Worm (Caenorhabditis elegans) whole organism, dauer: ENCODE results near the gene Y71H2AM.3.

Experiments
- unc-62 ChIP-seq: sonication (generic microtip); optimal IDR thresholded peaks from 2 replicates; lab custom pipeline; 2017; ENCODE audit warnings: missing biosample characterization, missing genetic modification reagents, missing genetic modification characterization

Y71H2AM.3 gene

ce11 chrIII:2805084-2805483, at the start of gene Y71H2AM.3:
TSS of gene Y71H2AM.3 (plus strand) at chrIII:2805430.
- no peak for TF ChIP-seq unc-62 (GFP tag; lab: Kevin White, UChicago)

- no peak for TF ChIP-seq unc-62 (GFP tag; lab: Kevin White, UChicago)
Observed at ce11 chrIII:2756260-2756659, 49.0 kb upstream of the Y71H2AM.3 start, which contains the start of gene gldi-9. TSS of gene gldi-9 (minus strand) at chrIII:2756360.

ce11 chrIII:2757478-2757877, 47.8 kb upstream of the Y71H2AM.3 start:
- no peak for TF ChIP-seq unc-62 (GFP tag; lab: Kevin White, UChicago)

DNA sequence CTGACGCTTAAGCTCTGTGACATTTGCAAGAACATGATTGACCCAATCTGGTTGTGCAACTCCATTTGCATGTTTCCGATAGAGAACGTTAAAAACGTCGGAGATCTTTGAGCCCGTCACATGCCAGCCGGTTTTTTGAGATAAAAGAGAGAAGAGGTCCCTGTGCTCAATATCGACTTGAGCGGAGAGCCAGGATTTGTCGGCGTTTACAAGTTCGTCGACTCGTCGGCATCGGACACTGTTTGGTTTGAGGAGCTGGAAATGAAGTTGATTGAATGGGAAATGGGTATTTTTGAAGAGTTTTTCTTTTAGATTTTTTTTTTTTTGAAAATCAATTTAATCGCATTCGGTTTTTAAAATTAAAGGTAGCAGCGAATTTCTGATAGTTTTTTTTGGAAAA, 47.1 kb upstream of the Y71H2AM.3 start:
- TF ChIP-seq unc-62 (GFP tag; lab: Kevin White, UChicago) = no peak

ce11 chrIII:2759308-2759707, 45.9 kb upstream of the Y71H2AM.3 start:
- TF ChIP-seq unc-62 (GFP tag; lab: Kevin White, UChicago) = no peak

DNA sequence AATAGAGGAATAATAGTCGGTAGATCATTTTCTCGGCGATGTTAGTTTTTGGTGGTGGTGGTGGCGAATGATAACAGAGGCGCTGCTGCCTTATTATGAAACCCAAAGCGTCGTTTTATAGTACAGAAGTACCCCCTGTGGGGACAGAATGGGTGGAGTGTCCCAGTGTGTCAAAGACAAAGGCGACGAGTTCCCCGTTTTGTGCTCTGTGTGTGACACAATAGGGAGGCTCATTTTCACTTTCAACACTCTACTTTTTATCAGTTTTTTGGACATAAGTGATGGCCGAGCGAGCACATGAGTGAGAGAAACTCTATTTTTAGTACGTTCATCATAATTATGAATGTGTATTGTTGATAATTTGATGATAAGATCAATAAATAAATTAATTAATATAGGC, 44.5 kb upstream of the Y71H2AM.3 start, which contains the start of gene pho-9:
pho-9 (minus strand) TSS at position 91 of the 400 bp plus-strand sequence.
- no peak for TF ChIP-seq unc-62 (GFP tag; lab: Kevin White, UChicago)

ce11 chrIII:2768635-2769034, 36.6 kb upstream of the Y71H2AM.3 start, which contains the start of gene swsn-3:
TSS of gene swsn-3 (minus strand) at chrIII:2768679.
- TF ChIP-seq unc-62 (GFP tag; lab: Kevin White, UChicago) = no peak

DNA sequence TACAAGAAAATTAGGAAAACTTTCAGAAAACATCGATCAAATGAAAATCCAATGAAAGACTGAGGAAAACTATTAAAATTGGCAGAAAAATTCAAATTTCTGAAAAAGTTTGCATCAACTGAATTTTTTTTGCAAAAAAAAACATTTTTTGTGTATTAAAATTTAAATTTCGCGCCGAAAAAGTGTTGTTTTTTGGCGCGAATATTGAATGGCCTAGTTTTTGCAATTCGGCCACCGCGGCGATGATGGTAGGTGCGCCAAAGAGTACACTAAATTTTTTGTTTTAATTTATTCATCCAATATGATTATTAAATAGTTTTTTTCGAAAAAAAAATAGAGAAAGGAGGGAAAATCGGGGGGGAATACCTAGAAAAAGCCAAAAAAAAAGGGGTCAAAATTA, 36.2 kb upstream of the Y71H2AM.3 start:
- no peak for TF ChIP-seq unc-62 (GFP tag; lab: Kevin White, UChicago)

- no peak for TF ChIP-seq unc-62 (GFP tag; lab: Kevin White, UChicago)
Observed at ce11 chrIII:2770752-2771151, 34.5 kb upstream of the Y71H2AM.3 start.

DNA sequence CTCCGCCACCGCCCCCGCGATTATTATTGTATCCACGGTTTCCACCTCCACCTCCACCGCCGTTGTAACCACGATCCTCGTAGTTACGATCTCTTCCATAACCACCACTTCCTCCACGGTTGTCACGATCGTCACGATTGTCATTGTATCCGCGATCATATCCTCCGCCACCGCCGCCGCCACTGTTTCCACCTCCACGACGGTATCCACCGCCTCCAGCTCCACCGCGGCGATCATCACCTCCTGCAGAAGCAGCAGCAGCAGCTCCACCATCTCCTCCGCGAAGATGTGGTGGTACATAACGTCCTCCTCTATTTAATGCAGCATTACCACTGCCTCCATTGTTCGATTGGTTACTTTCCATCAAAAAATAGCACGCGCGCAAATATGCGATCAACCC, 26.6 kb upstream of the Y71H2AM.3 start, which contains the start of gene laf-1:
laf-1 (minus strand) TSS at position 399 of the 400 bp plus-strand sequence.
- TF ChIP-seq unc-62 (GFP tag; lab: Kevin White, UChicago) = no peak

DNA sequence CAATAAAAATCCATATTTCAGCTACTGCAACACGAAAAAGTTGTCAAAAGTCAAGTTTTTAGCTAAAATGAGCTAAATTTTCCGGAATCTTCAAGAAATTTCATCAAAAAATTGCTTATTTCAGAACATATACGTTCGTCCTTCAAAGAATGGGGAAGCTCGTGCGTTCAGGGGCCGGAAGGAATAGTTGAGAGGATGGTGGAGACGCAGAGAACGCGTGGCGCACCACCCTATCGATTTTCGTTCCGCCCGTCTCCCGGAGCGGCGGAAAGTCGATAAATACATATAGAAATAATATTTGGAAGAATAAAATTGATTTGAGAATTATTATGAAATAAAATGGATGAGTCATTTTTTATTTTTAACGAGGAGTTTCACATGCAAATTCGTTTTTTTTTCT, 24.9 kb upstream of the Y71H2AM.3 start:
- no peak for TF ChIP-seq unc-62 (GFP tag; lab: Kevin White, UChicago)

DNA sequence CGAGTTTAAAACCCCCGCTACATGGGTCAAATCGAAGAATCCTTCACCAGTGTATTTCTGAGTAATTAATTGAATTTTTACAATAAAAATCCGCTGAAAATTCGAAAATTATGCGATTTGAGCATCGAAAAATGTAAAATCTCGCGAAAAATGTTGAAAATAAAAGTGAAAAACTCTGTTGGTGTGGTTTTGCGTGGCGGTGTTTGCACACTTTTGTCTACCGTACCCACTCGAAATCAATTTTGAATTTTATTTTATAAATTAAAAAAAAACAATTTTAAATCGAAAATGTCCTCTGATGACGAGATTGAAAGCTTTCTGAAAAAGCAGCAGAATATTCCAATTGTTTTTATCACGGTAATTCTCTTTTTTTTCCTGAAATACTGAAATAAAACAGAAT, 24.4 kb upstream of the Y71H2AM.3 start, which contains the start of gene Y71H2AM.6:
Y71H2AM.6 (plus strand) TSS at position 264 of the 400 bp plus-strand sequence.
- TF ChIP-seq unc-62 (GFP tag; lab: Kevin White, UChicago) = no peak

DNA sequence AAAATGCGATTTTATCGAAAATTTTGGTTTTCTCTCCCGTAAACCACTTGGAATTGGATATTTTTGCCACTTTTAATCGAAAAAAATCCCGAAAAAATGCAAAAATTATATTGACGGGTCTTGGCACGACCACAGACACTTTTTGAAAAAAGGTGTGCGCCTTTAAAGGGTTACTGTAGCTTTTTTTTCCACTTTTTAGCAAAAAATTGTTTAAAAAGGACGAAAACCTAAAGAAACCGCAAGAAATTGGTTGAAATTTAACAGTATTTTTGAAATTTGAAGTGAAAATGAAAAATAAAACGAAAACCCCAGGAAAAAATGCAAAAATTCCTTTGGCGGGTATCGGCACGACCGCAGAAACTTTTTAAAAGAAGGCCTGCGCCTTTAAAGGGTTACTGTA, 23.4 kb upstream of the Y71H2AM.3 start:
- TF ChIP-seq unc-62 (GFP tag; lab: Kevin White, UChicago) = no peak

DNA sequence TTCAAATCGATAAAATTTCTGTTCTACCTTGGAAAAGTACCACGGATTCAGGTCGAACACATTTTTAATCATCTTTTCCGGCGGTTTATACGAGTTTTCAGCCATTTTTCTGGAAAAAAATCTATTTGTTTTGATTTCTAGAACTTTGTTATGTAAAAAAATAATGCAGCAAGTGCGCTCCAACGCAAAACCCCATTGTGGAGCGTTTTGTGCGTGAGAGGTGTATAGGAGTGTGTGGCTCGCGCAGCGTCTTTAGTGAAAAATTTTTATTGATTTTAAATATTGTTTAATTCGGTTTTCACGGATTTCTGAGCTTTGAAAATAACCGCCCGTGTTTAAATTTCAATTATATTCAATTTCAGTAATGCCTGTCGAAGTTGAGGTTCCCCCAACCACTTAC, 19.4 kb upstream of the Y71H2AM.3 start, which contains the start of gene Y71H2AM.20:
Y71H2AM.20 (minus strand) TSS at position 109 of the 400 bp plus-strand sequence.
- no peak for TF ChIP-seq unc-62 (GFP tag; lab: Kevin White, UChicago)

DNA sequence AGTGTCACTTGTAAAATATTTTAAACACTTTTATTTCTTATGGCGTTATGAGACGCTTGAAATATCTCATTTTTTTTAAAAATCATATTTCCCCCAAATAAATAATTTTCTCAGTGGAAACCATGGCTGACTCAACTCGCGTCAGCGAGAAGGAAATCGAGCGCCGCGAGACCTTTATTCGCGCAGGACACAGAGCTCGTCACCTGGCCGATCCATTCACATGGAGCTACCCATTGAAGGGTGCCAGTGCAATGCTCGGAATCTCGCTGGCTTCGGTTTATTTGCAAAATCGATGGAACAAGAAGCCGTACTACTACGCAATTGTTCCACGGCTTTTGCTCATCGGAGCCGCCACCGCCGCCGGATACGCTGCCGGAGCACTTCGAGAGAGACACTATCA, 18.5 kb upstream of the Y71H2AM.3 start, which contains the start of gene nduc-2:
nduc-2 (plus strand) TSS at position 113 of the 400 bp plus-strand sequence.
- no peak for TF ChIP-seq unc-62 (GFP tag; lab: Kevin White, UChicago)

DNA sequence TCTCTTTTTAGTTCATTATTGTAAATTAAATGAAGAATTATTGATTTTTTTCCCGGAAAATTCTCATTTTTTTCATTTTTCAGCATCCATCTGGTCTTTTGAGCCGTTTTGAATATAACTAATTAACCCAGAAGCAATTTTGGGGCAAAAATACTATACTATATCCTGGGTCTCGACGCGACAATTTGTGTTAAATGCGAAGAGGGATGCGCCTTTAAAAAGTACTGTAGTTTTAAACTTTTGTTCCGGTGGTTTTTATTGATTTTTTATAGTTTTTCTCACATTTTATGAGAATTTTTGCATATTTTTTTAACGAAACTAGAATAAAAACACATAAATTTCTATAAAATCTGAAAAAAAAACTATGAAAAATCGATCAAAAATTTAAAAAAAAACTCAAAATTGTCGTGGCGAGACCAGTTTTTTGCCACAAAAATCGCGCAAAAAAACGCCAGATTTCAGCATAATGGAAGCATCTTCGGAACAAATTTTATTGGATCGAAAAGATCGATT, 17.2 kb upstream of the Y71H2AM.3 start, which contains the start of gene tbcc-1:
tbcc-1 (plus strand) TSS at position 463 of the 513 bp plus-strand sequence.
- no peak for TF ChIP-seq unc-62 (GFP tag; lab: Kevin White, UChicago)

DNA sequence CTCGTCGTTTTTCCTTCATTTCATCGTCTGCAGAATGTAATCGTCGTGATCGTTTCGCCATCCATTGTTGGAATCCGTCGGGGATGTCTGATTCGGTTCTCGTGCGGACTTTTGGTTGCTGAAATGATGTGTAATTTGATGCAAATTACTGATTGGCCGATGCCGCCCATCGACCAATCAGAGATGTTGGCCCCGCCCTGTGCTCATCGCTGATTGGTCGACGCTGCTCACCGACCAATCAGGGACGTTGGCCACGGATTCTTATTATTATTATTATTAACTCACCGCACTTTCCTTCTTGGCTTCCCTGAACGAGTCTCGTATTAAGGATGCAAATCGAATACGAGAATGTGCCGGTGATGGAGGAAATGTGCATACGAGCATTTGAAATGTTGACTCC, 11.2 kb upstream of the Y71H2AM.3 start:
- TF ChIP-seq unc-62 (GFP tag; lab: Kevin White, UChicago) = no peak
